Worm (Caenorhabditis elegans) whole organism, L4 larva: Measurements from ENCODE around the gene Y17D7C.6.

ENCODE experiments used
- F10B5.3 ChIP-seq: sonication (generic microtip); optimal IDR thresholded peaks from 2 replicates; lab custom pipeline; 2016; ENCODE audit warnings: mild to moderate bottlenecking, missing genetic modification characterization, missing compliant biosample characterization
- F49E8.2 ChIP-seq: sonication (generic microtip); optimal IDR thresholded peaks from 2 replicates; lab custom pipeline; 2016; ENCODE audit warnings: missing compliant biosample characterization, mild to moderate bottlenecking, missing genetic modification characterization, borderline replicate concordance
- T26A8.4 ChIP-seq: fragments of 200-800 bp; sonication (Bioruptor generic); IDR thresholded peaks from 2 replicates; pipeline ENCODE4 v1.3.6; 2022; ENCODE audit warnings: missing genetic modification characterization, missing compliant biosample characterization
- Y5F2A.4 ChIP-seq: fragments of 200-800 bp; sonication (Bioruptor generic); optimal IDR thresholded peaks from 2 replicates; lab custom pipeline; 2018; ENCODE audit warnings: mild to moderate bottlenecking, missing genetic modification characterization, missing compliant biosample characterization
- aha-1 ChIP-seq: fragments of 150-350 bp; peaks from one replicate; lab custom pipeline; 2014; ENCODE audit warnings: missing biosample characterization, missing genetic modification characterization
- ama-1 ChIP-seq: fragments of 150-350 bp; optimal IDR thresholded peaks from 2 replicates; lab custom pipeline; 2014; ENCODE audit warnings: inconsistent platforms, mixed read lengths
- ceh-28 ChIP-seq: fragments of 150-350 bp; optimal IDR thresholded peaks from 2 replicates; lab custom pipeline; 2014; ENCODE audit warnings: missing biosample characterization, missing genetic modification reagents, missing genetic modification characterization
- ceh-82 ChIP-seq: sonication (generic microtip); optimal IDR thresholded peaks from 2 replicates; lab custom pipeline; 2017; ENCODE audit warnings: missing biosample characterization, missing genetic modification characterization
- daf-19 ChIP-seq: fragments of 200-800 bp; sonication (Bioruptor generic); conservative IDR thresholded peaks from 2 replicates; pipeline ENCODE4 v1.3.6; 2022; ENCODE audit warnings: missing genetic modification characterization, missing compliant biosample characterization
- duxl-1 ChIP-seq: sonication (generic microtip); optimal IDR thresholded peaks from 2 replicates; lab custom pipeline; 2016; ENCODE audit warnings: mild to moderate bottlenecking, missing genetic modification characterization, moderate library complexity, missing compliant biosample characterization; ENCODE audit not compliant: poor library complexity
- dve-1 ChIP-seq: sonication (generic microtip); optimal IDR thresholded peaks from 2 replicates; lab custom pipeline; 2017; ENCODE audit warnings: antibody characterized with exemption, mild to moderate bottlenecking, missing genetic modification characterization, missing compliant biosample characterization; ENCODE audit not compliant: insufficient read depth
- egl-43 ChIP-seq: fragments of 200-800 bp; sonication (Bioruptor generic); IDR thresholded peaks from 2 replicates; pipeline ENCODE4 v1.3.6; 2022; ENCODE audit warnings: missing genetic modification reagents, missing genetic modification characterization, missing compliant biosample characterization
- fos-1 ChIP-seq: fragments of 150-350 bp; optimal IDR thresholded peaks from 2 replicates; lab custom pipeline; 2014; ENCODE audit warnings: missing biosample characterization, missing genetic modification characterization
- hif-1 ChIP-seq, 2 experiments: sonication (generic microtip); optimal IDR thresholded peaks; 2 replicates each; lab custom pipeline; 2016 to 2017; ENCODE audit warnings: missing compliant biosample characterization in 2 of 2, missing genetic modification characterization in 2 of 2, missing genetic modification reagents in 2 of 2, missing genotype in 2 of 2, mild to moderate bottlenecking in 1 of 2
- lim-7 ChIP-seq: fragments of 200-800 bp; sonication (Bioruptor generic); IDR thresholded peaks from 2 replicates; pipeline ENCODE4 v1.3.6; 2022; ENCODE audit warnings: missing genetic modification characterization, missing compliant biosample characterization
- lin-15B ChIP-seq: fragments of 150-350 bp; sonication (generic microtip); optimal IDR thresholded peaks from 3 replicates; lab custom pipeline; 2014; ENCODE audit warnings: missing biosample characterization, missing genetic modification characterization
- lir-3 ChIP-seq: sonication (generic microtip); optimal IDR thresholded peaks from 2 replicates; lab custom pipeline; 2016; ENCODE audit warnings: mild to moderate bottlenecking, missing genetic modification characterization, missing compliant biosample characterization
- mdl-1 ChIP-seq, 2 experiments: fragments of 150-350 bp in 1 of 2; sonication (generic microtip) in 1 of 2; optimal IDR thresholded peaks; 2 replicates each; lab custom pipeline; 2014 to 2017; ENCODE audit warnings: missing biosample characterization in 2 of 2, missing genetic modification characterization in 2 of 2
- mdt-29 ChIP-seq: fragments of 200-800 bp; sonication (Bioruptor generic); IDR thresholded peaks from 2 replicates; pipeline ENCODE4 v1.3.6; 2022; ENCODE audit warnings: missing genetic modification reagents, missing genetic modification characterization, missing compliant biosample characterization
- mxl-3 ChIP-seq: fragments of 200-800 bp; sonication (Bioruptor generic); optimal IDR thresholded peaks from 2 replicates; lab custom pipeline; 2018; ENCODE audit warnings: mild to moderate bottlenecking, missing genetic modification characterization, missing compliant biosample characterization
- nhr-11 ChIP-seq: fragments of 150-350 bp; optimal IDR thresholded peaks from 2 replicates; lab custom pipeline; 2014; ENCODE audit warnings: missing biosample characterization, missing genetic modification characterization
- nhr-25 ChIP-seq: sonication (generic microtip); optimal IDR thresholded peaks from 2 replicates; lab custom pipeline; 2017; ENCODE audit warnings: missing genetic modification characterization, mild to moderate bottlenecking, missing compliant biosample characterization, antibody characterized with exemption, moderate library complexity, borderline replicate concordance; ENCODE audit not compliant: insufficient read depth
- nhr-28 ChIP-seq: fragments of 150-350 bp; optimal IDR thresholded peaks from 2 replicates; lab custom pipeline; 2014; ENCODE audit warnings: missing biosample characterization, missing genetic modification characterization
- nhr-42 ChIP-seq: fragments of 200-800 bp; sonication (Bioruptor generic); IDR thresholded peaks from 2 replicates; pipeline ENCODE4 v1.3.6; 2022; ENCODE audit warnings: missing genetic modification characterization, missing compliant biosample characterization
- nhr-48 ChIP-seq: sonication (generic microtip); optimal IDR thresholded peaks from 2 replicates; lab custom pipeline; 2016; ENCODE audit warnings: mild to moderate bottlenecking, missing genetic modification characterization, missing compliant biosample characterization
- nhr-6 ChIP-seq: fragments of 150-350 bp; optimal IDR thresholded peaks from 2 replicates; lab custom pipeline; 2014; ENCODE audit warnings: missing biosample characterization, missing genetic modification characterization
- nhr-77 ChIP-seq: fragments of 150-350 bp; optimal IDR thresholded peaks from 2 replicates; lab custom pipeline; 2014; ENCODE audit warnings: missing biosample characterization, missing genetic modification characterization
- rbr-2 ChIP-seq: sonication (generic microtip); optimal IDR thresholded peaks from 2 replicates; lab custom pipeline; 2016; ENCODE audit warnings: missing genotype, missing genetic modification characterization, missing compliant biosample characterization
- set-16 ChIP-seq: fragments of 200-800 bp; sonication (Bioruptor generic); IDR thresholded peaks from 2 replicates; pipeline ENCODE4 v1.3.6; 2022; ENCODE audit warnings: missing genetic modification reagents, missing genetic modification characterization, missing compliant biosample characterization
- tag-97 ChIP-seq: fragments of 200-800 bp; sonication (Bioruptor generic); IDR thresholded peaks from 2 replicates; pipeline ENCODE4 v1.3.6; 2022; ENCODE audit warnings: missing genetic modification characterization, missing compliant biosample characterization
- tra-1 ChIP-seq: fragments of 200-800 bp; sonication (Bioruptor generic); IDR thresholded peaks from 2 replicates; pipeline ENCODE4 v1.3.6; 2022; ENCODE audit warnings: missing genetic modification reagents, missing genetic modification characterization, missing compliant biosample characterization
- vab-7 ChIP-seq: fragments of 200-800 bp; sonication (Bioruptor generic); IDR thresholded peaks from 2 replicates; pipeline ENCODE4 v1.3.6; 2022; ENCODE audit warnings: missing genetic modification reagents, missing genetic modification characterization, missing compliant biosample characterization
- ztf-11 ChIP-seq: fragments of 150-350 bp; optimal IDR thresholded peaks from 2 replicates; lab custom pipeline; 2014; ENCODE audit warnings: missing biosample characterization, missing genetic modification characterization
- ztf-7 ChIP-seq: fragments of 150-350 bp; optimal IDR thresholded peaks from 2 replicates; lab custom pipeline; 2014; ENCODE audit warnings: missing biosample characterization, missing genetic modification characterization

The Y17D7C.6 gene

ce11 chrV:18733942-18734341 is 24.3 kb downstream of the Y17D7C.6 start:
- TF ChIP-seq lir-3 (no peak), hif-1 (tag; optimal IDR thresholded peaks at IDR 0.05; lab: Kevin White, UChicago) (no peak)

- TF ChIP-seq F49E8.2 (tag; lab: Kevin White, UChicago) (no peak), egl-43 (GFP tag; lab: Robert Waterston, UW) (no peak), ama-1 (lab: Kevin White, UChicago) (no peak), dve-1 (tag; lab: Kevin White, UChicago) (no peak), nhr-48 (tag; lab: Kevin White, UChicago) (no peak), rbr-2 (tag; lab: Kevin White, UChicago) (no peak), nhr-11 (no peak), mdt-29 (no peak), nhr-25 (tag; lab: Kevin White, UChicago) (no peak), nhr-77 (tag; lab: Kevin White, UChicago) (no peak), daf-19 (GFP tag; lab: Robert Waterston, UW) (no peak), fos-1 (tag; lab: Kevin White, UChicago) (no peak), lim-7 (no peak), mxl-3 (GFP tag; lab: Kevin White, UChicago) (no peak)
Measured at ce11 chrV:18734381-18734780, 24.8 kb downstream of the Y17D7C.6 start, which contains the start of gene scl-20. scl-20 (minus strand) TSS chrV:18734481.

DNA sequence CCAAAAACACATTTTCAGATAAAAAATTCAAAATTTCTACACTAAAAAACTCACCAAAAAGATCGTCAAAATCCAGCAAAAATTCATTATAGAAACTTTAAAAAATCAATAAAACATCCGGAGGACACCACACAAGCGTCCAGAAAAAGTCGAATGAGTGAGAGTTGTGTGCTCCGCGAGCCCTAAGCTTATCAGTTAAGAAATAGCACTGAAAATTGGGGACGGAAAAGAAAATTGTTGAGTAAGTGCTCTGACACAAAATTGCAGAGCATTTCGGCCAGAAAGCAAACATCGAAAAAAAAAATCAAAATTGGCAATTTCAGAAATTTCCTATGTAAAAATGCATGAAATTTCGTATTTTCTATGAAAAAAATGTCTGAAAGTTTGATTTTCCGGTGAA is 28.0 kb downstream of the Y17D7C.6 start:
- TF ChIP-seq tag-97 (no peak), duxl-1 (tag; lab: Kevin White, UChicago) (peak; percentile 93), tra-1 (GFP tag; lab: Robert Waterston, UW) (no peak), T26A8.4 (GFP tag; lab: Robert Waterston, UW) (no peak), ceh-28 (tag; lab: Kevin White, UChicago) (no peak), nhr-28 (tag; lab: Kevin White, UChicago) (peak; percentile 1), nhr-25 (tag; lab: Kevin White, UChicago) (no peak), ceh-82 (no peak)
- TF ChIP-seq, all 104 proteins: peak for 2

DNA sequence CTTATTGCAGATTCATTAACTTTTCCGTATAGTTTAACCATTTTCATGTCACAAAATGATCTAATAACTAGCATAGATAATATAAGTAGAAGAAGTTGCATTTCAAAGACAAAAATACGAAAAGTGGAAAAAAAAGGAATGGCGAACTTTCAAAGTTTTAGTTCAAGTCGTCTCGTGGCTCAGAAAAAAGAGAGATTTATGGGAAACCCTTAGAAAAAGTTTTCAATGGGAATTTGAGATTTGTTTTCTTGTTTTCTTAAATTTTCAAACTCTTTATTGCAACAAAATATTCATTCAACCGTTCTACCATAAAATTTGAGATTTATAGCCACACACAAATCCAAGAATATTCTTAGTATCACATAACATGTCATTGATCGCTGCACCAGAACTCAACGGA is 32.5 kb downstream of the Y17D7C.6 start, which contains the start of gene clec-250:
Gene clec-250 (minus strand): TSS at position 101 of the 400 bp plus-strand sequence.
- TF ChIP-seq lin-15B (tag; lab: Kevin White, UChicago) (no peak), ztf-11 (tag; lab: Kevin White, UChicago) (no peak), mdl-1 (tag; optimal IDR thresholded peaks at IDR 0.05; lab: Kevin White, UChicago) (no peak), nhr-6 (tag; lab: Kevin White, UChicago) (no peak), F10B5.3 (tag; lab: Kevin White, UChicago) (no peak), nhr-42 (GFP tag; lab: Robert Waterston, UW) (no peak), vab-7 (no peak), ztf-7 (no peak), nhr-11 (no peak)

- no peak for TF ChIP-seq Y5F2A.4 (GFP tag; lab: Kevin White, UChicago)
- TF ChIP-seq set-16 (GFP tag; lab: Robert Waterston, UW): peak; percentile 51; the same call in 1 of the 2 replicates
- peak; percentile 35 for TF ChIP-seq aha-1 (tag; lab: Kevin White, UChicago)
- no peak for TF ChIP-seq vab-7
- TF ChIP-seq, all 104 proteins: peak for 2
Measured at ce11 chrV:18746937-18747660, 37.5 kb downstream of the Y17D7C.6 start, which contains the start of gene clec-251. clec-251 (minus strand) TSS chrV:18746987.
